Worm (Caenorhabditis elegans) whole organism, young adult: ENCODE measurements around the gene F44G4.6.
A peak's percentile ranks its signal among the peaks of the same experiment; 100 is the strongest.

Experiments
- B0035.1 ChIP-seq: sonication (generic microtip); optimal IDR thresholded peaks from 2 replicates; lab custom pipeline; 2016; ENCODE audit warnings: missing genetic modification characterization, mild to moderate bottlenecking, missing compliant biosample characterization, missing genotype, missing genetic modification reagents
- D2030.7 ChIP-seq: fragments of 200-800 bp; sonication (Bioruptor generic); IDR thresholded peaks from 2 replicates; pipeline ENCODE4 v1.3.6; 2022; ENCODE audit warnings: missing genetic modification reagents, missing genetic modification characterization, missing compliant biosample characterization
- F22D6.2 ChIP-seq: sonication (generic microtip); optimal IDR thresholded peaks from 2 replicates; lab custom pipeline; 2016; ENCODE audit warnings: mild to moderate bottlenecking, missing genetic modification characterization, missing compliant biosample characterization
- F52B5.7 ChIP-seq: sonication (generic microtip); optimal IDR thresholded peaks from 2 replicates; lab custom pipeline; 2016; ENCODE audit warnings: mild to moderate bottlenecking, missing genetic modification characterization, missing compliant biosample characterization
- F57A8.1 ChIP-seq: fragments of 200-800 bp; sonication (Bioruptor generic); optimal IDR thresholded peaks from 2 replicates; lab custom pipeline; 2018; ENCODE audit warnings: mild to moderate bottlenecking, missing genetic modification characterization, moderate library complexity, missing compliant biosample characterization
- Y53F4B.3 ChIP-seq: fragments of 200-800 bp; sonication (Bioruptor generic); IDR thresholded peaks from 2 replicates; pipeline ENCODE4 v1.3.6; 2022; ENCODE audit warnings: missing genetic modification reagents, missing genetic modification characterization, missing compliant biosample characterization
- Y56A3A.18 ChIP-seq: fragments of 200-800 bp; sonication (Bioruptor generic); IDR thresholded peaks from 2 replicates; pipeline ENCODE4 v1.3.6; 2022; ENCODE audit warnings: missing genetic modification reagents, missing genetic modification characterization, missing compliant biosample characterization
- Y67H2A.10 ChIP-seq: fragments of 200-800 bp; sonication (Bioruptor generic); conservative IDR thresholded peaks from 2 replicates; pipeline ENCODE4 v1.3.6; 2022; ENCODE audit warnings: missing genetic modification reagents, missing genetic modification characterization, missing compliant biosample characterization
- ZK185.1 ChIP-seq: sonication (generic microtip); optimal IDR thresholded peaks from 2 replicates; lab custom pipeline; 2016; ENCODE audit warnings: mild to moderate bottlenecking, missing genetic modification characterization, missing compliant biosample characterization; ENCODE audit not compliant: poor library complexity, severe bottlenecking
- akir-1 ChIP-seq: fragments of 200-800 bp; sonication (Bioruptor generic); optimal IDR thresholded peaks from 2 replicates; lab custom pipeline; 2018; ENCODE audit warnings: mild to moderate bottlenecking, missing genetic modification characterization, moderate library complexity, missing compliant biosample characterization
- ama-1 ChIP-seq, 3 experiments: fragments of 150-350 bp in 1 of 3; sonication (generic microtip) in 2 of 3; optimal IDR thresholded peaks; 2 replicates each; lab custom pipeline; 2014 to 2018; ENCODE audit warnings: missing biosample characterization in 2 of 3, missing genetic modification characterization in 2 of 3, missing genetic modification reagents in 2 of 3
- attf-5 ChIP-seq: fragments of 200-800 bp; sonication (Bioruptor generic); optimal IDR thresholded peaks from 2 replicates; lab custom pipeline; 2018; ENCODE audit warnings: mild to moderate bottlenecking, missing genetic modification characterization, missing compliant biosample characterization
- attf-6 ChIP-seq: fragments of 200-800 bp; sonication (Bioruptor generic); IDR thresholded peaks from 2 replicates; pipeline ENCODE4 v1.3.6; 2022; ENCODE audit warnings: missing genetic modification reagents, missing genetic modification characterization, missing compliant biosample characterization
- bed-1 ChIP-seq: fragments of 200-800 bp; sonication (Bioruptor generic); IDR thresholded peaks from 2 replicates; pipeline ENCODE4 v1.3.6; 2022; ENCODE audit warnings: missing genetic modification reagents, missing genetic modification characterization, missing compliant biosample characterization
- cebp-1 ChIP-seq, 2 experiments: fragments of 200-800 bp in 1 of 2; sonication (Bioruptor generic) in 1 of 2; sonication (generic microtip) in 1 of 2; IDR thresholded peaks in 1 of 2; optimal IDR thresholded peaks in 1 of 2; 2 replicates each; pipeline versions ENCODE4 v1.3.6 to Lab custom; 2017 to 2022; ENCODE audit warnings: missing compliant biosample characterization in 2 of 2, missing genetic modification characterization in 2 of 2, mild to moderate bottlenecking in 1 of 2, missing genetic modification reagents in 1 of 2, moderate library complexity in 1 of 2
- cebp-2 ChIP-seq: fragments of 200-800 bp; sonication (Bioruptor generic); IDR thresholded peaks from 2 replicates; pipeline ENCODE4 v1.3.6; 2022; ENCODE audit warnings: missing genetic modification characterization, missing compliant biosample characterization
- ceh-27 ChIP-seq: fragments of 200-800 bp; sonication (Bioruptor generic); optimal IDR thresholded peaks from 2 replicates; lab custom pipeline; 2018; ENCODE audit warnings: mild to moderate bottlenecking, missing genetic modification characterization, moderate library complexity, missing compliant biosample characterization
- ceh-40 ChIP-seq: fragments of 200-800 bp; sonication (Bioruptor generic); IDR thresholded peaks from 2 replicates; pipeline ENCODE4 v1.3.6; 2022; ENCODE audit warnings: missing genetic modification characterization, missing compliant biosample characterization
- chd-7 ChIP-seq: sonication (generic microtip); optimal IDR thresholded peaks from 2 replicates; lab custom pipeline; 2016; ENCODE audit warnings: mild to moderate bottlenecking, missing genetic modification characterization, moderate library complexity, missing compliant biosample characterization
- die-1 ChIP-seq: sonication (generic microtip); optimal IDR thresholded peaks from 2 replicates; lab custom pipeline; 2016; ENCODE audit warnings: missing genotype, mild to moderate bottlenecking, missing genetic modification characterization, missing compliant biosample characterization
- egrh-3 ChIP-seq: fragments of 200-800 bp; sonication (Bioruptor generic); IDR thresholded peaks from 2 replicates; pipeline ENCODE4 v1.3.6; 2022; ENCODE audit warnings: missing genetic modification reagents, missing genetic modification characterization, missing compliant biosample characterization
- ets-4 ChIP-seq: fragments of 200-800 bp; sonication (Bioruptor generic); optimal IDR thresholded peaks from 2 replicates; lab custom pipeline; 2018; ENCODE audit warnings: mild to moderate bottlenecking, missing genetic modification characterization, missing compliant biosample characterization
- fkh-3 ChIP-seq: sonication (generic microtip); optimal IDR thresholded peaks from 2 replicates; lab custom pipeline; 2016; ENCODE audit warnings: mild to moderate bottlenecking, missing genetic modification characterization, missing compliant biosample characterization
- gei-17 ChIP-seq: fragments of 200-800 bp; sonication (Bioruptor generic); optimal IDR thresholded peaks from 2 replicates; lab custom pipeline; 2018; ENCODE audit warnings: mild to moderate bottlenecking, missing genetic modification characterization, missing compliant biosample characterization
- hrde-1 ChIP-seq: sonication (generic microtip); optimal IDR thresholded peaks from 2 replicates; lab custom pipeline; 2016; ENCODE audit warnings: missing genetic modification characterization, mild to moderate bottlenecking, missing compliant biosample characterization, moderate library complexity, missing genotype, missing genetic modification reagents, borderline replicate concordance
- hsf-1 ChIP-seq: fragments of 200-800 bp; sonication (Bioruptor generic); IDR thresholded peaks from 2 replicates; pipeline ENCODE4 v1.3.6; 2022; ENCODE audit warnings: missing genetic modification reagents, missing genetic modification characterization, missing compliant biosample characterization
- lag-1 ChIP-seq: fragments of 200-800 bp; sonication (Bioruptor generic); IDR thresholded peaks from 2 replicates; pipeline ENCODE4 v1.3.6; 2022; ENCODE audit warnings: missing genetic modification reagents, missing genetic modification characterization, missing compliant biosample characterization
- let-607 ChIP-seq, 2 experiments: fragments of 200-800 bp in 1 of 2; sonication (Bioruptor generic) in 1 of 2; sonication (generic microtip) in 1 of 2; optimal IDR thresholded peaks; 2 replicates each; lab custom pipeline; 2016 to 2018; ENCODE audit warnings: mild to moderate bottlenecking in 2 of 2, missing compliant biosample characterization in 2 of 2, missing genetic modification characterization in 2 of 2, moderate library complexity in 2 of 2, missing genotype in 1 of 2
- lin-26 ChIP-seq: fragments of 200-800 bp; sonication (Bioruptor generic); IDR thresholded peaks from 2 replicates; pipeline ENCODE4 v1.3.6; 2022; ENCODE audit warnings: missing genetic modification reagents, missing genetic modification characterization, missing compliant biosample characterization
- lin-54 ChIP-seq: fragments of 200-800 bp; sonication (Bioruptor generic); optimal IDR thresholded peaks from 2 replicates; lab custom pipeline; 2018; ENCODE audit warnings: mild to moderate bottlenecking, missing genetic modification characterization, missing compliant biosample characterization
- lsy-27 ChIP-seq: sonication (generic microtip); optimal IDR thresholded peaks from 2 replicates; lab custom pipeline; 2017; ENCODE audit warnings: missing genetic modification characterization, mild to moderate bottlenecking, missing compliant biosample characterization, antibody characterized with exemption, missing genotype, borderline replicate concordance; ENCODE audit not compliant: insufficient read depth
- madf-10 ChIP-seq: sonication (generic microtip); optimal IDR thresholded peaks from 2 replicates; lab custom pipeline; 2016; ENCODE audit warnings: mild to moderate bottlenecking, missing genetic modification characterization, missing compliant biosample characterization
- madf-3 ChIP-seq: fragments of 200-800 bp; sonication (Bioruptor generic); IDR thresholded peaks from 2 replicates; pipeline ENCODE4 v1.3.6; 2022; ENCODE audit warnings: missing genetic modification reagents, missing genetic modification characterization, missing compliant biosample characterization
- nfyb-1 ChIP-seq: fragments of 200-800 bp; sonication (Bioruptor generic); IDR thresholded peaks from 2 replicates; pipeline ENCODE4 v1.3.6; 2022; ENCODE audit warnings: missing genetic modification reagents, missing genetic modification characterization, missing compliant biosample characterization
- nhr-120 ChIP-seq: fragments of 200-800 bp; sonication (Bioruptor generic); IDR thresholded peaks from 2 replicates; pipeline ENCODE4 v1.3.6; 2022; ENCODE audit warnings: missing genetic modification characterization, missing compliant biosample characterization
- nhr-179 ChIP-seq: sonication (generic microtip); optimal IDR thresholded peaks from 2 replicates; lab custom pipeline; 2016; ENCODE audit warnings: mild to moderate bottlenecking, missing genetic modification characterization, missing compliant biosample characterization
- nhr-27 ChIP-seq: fragments of 200-800 bp; sonication (Bioruptor generic); optimal IDR thresholded peaks from 2 replicates; lab custom pipeline; 2018; ENCODE audit warnings: mild to moderate bottlenecking, missing genetic modification characterization, moderate library complexity, missing compliant biosample characterization
- nhr-80 ChIP-seq: sonication (generic microtip); optimal IDR thresholded peaks from 2 replicates; lab custom pipeline; 2016; ENCODE audit warnings: missing genetic modification characterization, missing compliant biosample characterization
- nhr-90 ChIP-seq: sonication (generic microtip); optimal IDR thresholded peaks from 2 replicates; lab custom pipeline; 2016; ENCODE audit warnings: missing genotype, mild to moderate bottlenecking, missing genetic modification characterization, missing compliant biosample characterization
- rec-8 ChIP-seq, 2 experiments: sonication (generic microtip); optimal IDR thresholded peaks; 2 replicates each; lab custom pipeline; 2016; ENCODE audit warnings: mild to moderate bottlenecking in 2 of 2, missing genetic modification characterization in 2 of 2, missing genetic modification reagents in 2 of 2, missing genotype in 2 of 2, missing biosample characterization in 1 of 2, missing compliant biosample characterization in 1 of 2, moderate library complexity in 1 of 2
- sdz-38 ChIP-seq: sonication (generic microtip); optimal IDR thresholded peaks from 2 replicates; lab custom pipeline; 2016; ENCODE audit warnings: missing genotype, missing genetic modification characterization, missing compliant biosample characterization
- snpc-1.3 ChIP-seq: sonication (generic microtip); optimal IDR thresholded peaks from 2 replicates; lab custom pipeline; 2017; ENCODE audit warnings: missing genetic modification characterization, mild to moderate bottlenecking, missing compliant biosample characterization, antibody characterized with exemption, moderate library complexity, missing genotype, missing genetic modification reagents; ENCODE audit not compliant: insufficient read depth
- tlf-1 ChIP-seq: fragments of 200-800 bp; sonication (Bioruptor generic); optimal IDR thresholded peaks from 2 replicates; lab custom pipeline; 2018; ENCODE audit warnings: mild to moderate bottlenecking, missing genetic modification characterization, missing compliant biosample characterization
- zim-3 ChIP-seq: sonication (generic microtip); optimal IDR thresholded peaks from 2 replicates; lab custom pipeline; 2017; ENCODE audit warnings: mild to moderate bottlenecking, missing genetic modification characterization, moderate library complexity, missing compliant biosample characterization
- ztf-28 ChIP-seq: fragments of 200-800 bp; sonication (Bioruptor generic); IDR thresholded peaks from 2 replicates; pipeline ENCODE4 v1.3.6; 2022; ENCODE audit warnings: missing genetic modification reagents, missing genetic modification characterization, missing compliant biosample characterization

The F44G4.6 gene

ce11 chrII:8969251-8970183 lies 32.1 kb downstream of the F44G4.6 start, which contains the start of the genes szy-20 and C18E9.5 (continued):
- no peak for TF ChIP-seq ama-1 (optimal IDR thresholded peaks at IDR 0.05; lab: Kevin White, UChicago)
- no peak for TF ChIP-seq ama-1 (GFP tag; optimal IDR thresholded peaks at IDR 0.05; lab: Kevin White, UChicago)
- TF ChIP-seq B0035.1: no peak
- peak; percentile 44 for TF ChIP-seq ZK185.1 (tag; lab: Kevin White, UChicago)
- no peak for TF ChIP-seq lin-26
- TF ChIP-seq let-607 (tag; optimal IDR thresholded peaks at IDR 0.05; lab: Kevin White, UChicago): peak in 1 of 2 experiments; percentile 23
- peak; percentile 73 for TF ChIP-seq D2030.7 (GFP tag; lab: Robert Waterston, UW)
- no peak for TF ChIP-seq nhr-179 (tag; lab: Kevin White, UChicago)
- no peak for TF ChIP-seq nhr-120 (GFP tag; lab: Robert Waterston, UW)
- TF ChIP-seq F22D6.2 (tag; lab: Kevin White, UChicago): no peak
- TF ChIP-seq ceh-40 (GFP tag; lab: Robert Waterston, UW): no peak
- no peak for TF ChIP-seq Y53F4B.3
- TF ChIP-seq bed-1 (GFP tag; lab: Robert Waterston, UW): no peak
- no peak for TF ChIP-seq Y56A3A.18 (GFP tag; lab: Robert Waterston, UW)
- TF ChIP-seq tlf-1: no peak
- TF ChIP-seq lsy-27 (tag; lab: Kevin White, UChicago): no peak
- no peak for TF ChIP-seq die-1
- TF ChIP-seq Y67H2A.10: no peak
- no peak for TF ChIP-seq ets-4 (GFP tag; lab: Kevin White, UChicago)
- no peak for TF ChIP-seq hsf-1
- no peak for TF ChIP-seq akir-1
- no peak for TF ChIP-seq nhr-27 (tag; lab: Kevin White, UChicago)
- no peak for TF ChIP-seq nhr-90 (tag; lab: Kevin White, UChicago)
- TF ChIP-seq snpc-1.3 (tag; lab: Kevin White, UChicago): peak; percentile 61
- no peak for TF ChIP-seq lag-1
- no peak for TF ChIP-seq F52B5.7 (tag; lab: Kevin White, UChicago)
- TF ChIP-seq hrde-1 (tag; lab: Kevin White, UChicago): no peak
- TF ChIP-seq nfyb-1 (GFP tag; lab: Robert Waterston, UW): 0 out of 2 replicates have a peak, but pooled peaks have one; percentile 49
- no peak for TF ChIP-seq F57A8.1 (GFP tag; lab: Kevin White, UChicago)
- TF ChIP-seq zim-3 (tag; lab: Kevin White, UChicago): no peak
- TF ChIP-seq ceh-27 (GFP tag; lab: Kevin White, UChicago): no peak
- TF ChIP-seq attf-5 (GFP tag; lab: Kevin White, UChicago): peak; percentile 67
- TF ChIP-seq madf-3 (GFP tag; lab: Robert Waterston, UW): 0 out of 2 replicates have a peak, but pooled peaks have one; percentile 56
- TF ChIP-seq nhr-80: peak; percentile 72
- TF ChIP-seq gei-17 (GFP tag; lab: Kevin White, UChicago): no peak
- TF ChIP-seq cebp-2: no peak
- TF ChIP-seq attf-6 (GFP tag; lab: Robert Waterston, UW): no peak
- TF ChIP-seq cebp-1 (GFP tag; IDR thresholded peaks at IDR 0.05; lab: Robert Waterston, UW): no peak
- peak; percentile 56 for TF ChIP-seq cebp-1 (tag; optimal IDR thresholded peaks at IDR 0.05; lab: Kevin White, UChicago)
- TF ChIP-seq fkh-3 (tag; lab: Kevin White, UChicago): no peak
- no peak for TF ChIP-seq madf-10 (tag; lab: Kevin White, UChicago)
- no peak for TF ChIP-seq sdz-38
- peak; percentile 93 for TF ChIP-seq lin-54 (GFP tag; lab: Kevin White, UChicago)
- peak; percentile 33; the same call in 1 of the 2 replicates for TF ChIP-seq ztf-28 (GFP tag; lab: Robert Waterston, UW)
- TF ChIP-seq rec-8 (tag; optimal IDR thresholded peaks at IDR 0.05; lab: Kevin White, UChicago): no peak
- TF ChIP-seq egrh-3: no peak
- no peak for TF ChIP-seq chd-7
